Worm (Caenorhabditis elegans) whole organism, early embryonic: ENCODE results near the gene F16G10.14.

Experiments
- B0310.2 ChIP-seq: sonication (generic microtip); optimal IDR thresholded peaks from 2 replicates; lab custom pipeline; 2016; ENCODE audit warnings: mild to moderate bottlenecking, missing genetic modification characterization, missing compliant biosample characterization
- F13C5.2 ChIP-seq: sonication (generic microtip); optimal IDR thresholded peaks from 2 replicates; lab custom pipeline; 2017; ENCODE audit warnings: mild to moderate bottlenecking, missing genetic modification characterization, inconsistent platforms, missing compliant biosample characterization
- aly-1 ChIP-seq: sonication (generic microtip); optimal IDR thresholded peaks from 2 replicates; lab custom pipeline; 2016; ENCODE audit warnings: missing genetic modification characterization, missing compliant biosample characterization
- ama-1 ChIP-seq: fragments of 150-350 bp; optimal IDR thresholded peaks from 2 replicates; lab custom pipeline; 2014
- ceh-13 ChIP-seq: fragments of 200-800 bp; sonication (Bioruptor generic); optimal IDR thresholded peaks from 2 replicates; lab custom pipeline; 2018; ENCODE audit warnings: mild to moderate bottlenecking, missing genetic modification characterization, missing compliant biosample characterization
- ceh-36 ChIP-seq: sonication (generic microtip); optimal IDR thresholded peaks from 2 replicates; lab custom pipeline; 2016; ENCODE audit warnings: missing genetic modification characterization, inconsistent platforms, missing compliant biosample characterization
- ets-7 ChIP-seq: sonication (generic microtip); optimal IDR thresholded peaks from 2 replicates; lab custom pipeline; 2016; ENCODE audit warnings: missing genotype, missing genetic modification characterization, missing compliant biosample characterization
- flt-1 ChIP-seq: fragments of 200-800 bp; sonication (Bioruptor generic); IDR thresholded peaks from 2 replicates; pipeline ENCODE4 v1.3.6; 2022; ENCODE audit warnings: missing genetic modification characterization, missing compliant biosample characterization
- hmbx-1 ChIP-seq: sonication (generic microtip); optimal IDR thresholded peaks from 2 replicates; lab custom pipeline; 2016; ENCODE audit warnings: mild to moderate bottlenecking, missing genetic modification characterization, missing compliant biosample characterization
- hmg-4 ChIP-seq: fragments of 200-800 bp; sonication (Bioruptor generic); optimal IDR thresholded peaks from 2 replicates; lab custom pipeline; 2018; ENCODE audit warnings: mild to moderate bottlenecking, missing genetic modification characterization, missing compliant biosample characterization
- hnd-1 ChIP-seq: sonication (generic microtip); optimal IDR thresholded peaks from 2 replicates; lab custom pipeline; 2016; ENCODE audit warnings: missing genetic modification characterization, missing compliant biosample characterization
- pes-1 ChIP-seq: fragments of 200-800 bp; sonication (Bioruptor generic); IDR thresholded peaks from 2 replicates; pipeline ENCODE4 v1.3.6; 2022; ENCODE audit warnings: missing genetic modification reagents, missing genetic modification characterization, missing compliant biosample characterization
- scrt-1 ChIP-seq: fragments of 200-800 bp; sonication (Bioruptor generic); IDR thresholded peaks from 2 replicates; pipeline ENCODE4 v1.3.6; 2022; ENCODE audit warnings: missing genetic modification characterization, missing compliant biosample characterization
- sea-1 ChIP-seq: fragments of 200-800 bp; sonication (Bioruptor generic); conservative IDR thresholded peaks from 2 replicates; pipeline ENCODE4 v1.3.6; 2022; ENCODE audit warnings: missing genetic modification characterization, missing compliant biosample characterization
- tbx-11 ChIP-seq: fragments of 200-800 bp; sonication (Bioruptor generic); IDR thresholded peaks from 2 replicates; pipeline ENCODE4 v1.3.6; 2022; ENCODE audit warnings: missing genetic modification characterization, missing compliant biosample characterization
- tbx-37 ChIP-seq: fragments of 200-800 bp; sonication (Bioruptor generic); conservative IDR thresholded peaks from 2 replicates; pipeline ENCODE4 v1.3.6; 2022; ENCODE audit warnings: missing genetic modification reagents, missing genetic modification characterization, missing compliant biosample characterization
- tra-4 ChIP-seq: sonication (generic microtip); optimal IDR thresholded peaks from 2 replicates; lab custom pipeline; 2017; ENCODE audit warnings: missing genetic modification characterization, missing compliant biosample characterization

The F16G10.14 gene

ce11 chrII:2436757-2437156 is 38.0 kb upstream of the F16G10.14 start:
- TF ChIP-seq tra-4 (tag; lab: Kevin White, UChicago) (no peak), aly-1 (tag; lab: Kevin White, UChicago) (no peak), sea-1 (no peak), tbx-37 (GFP tag; lab: Robert Waterston, UW) (no peak)

ce11 chrII:2435566-2435965 is 36.8 kb upstream of the F16G10.14 start:
- TF ChIP-seq sea-1 (no peak), ets-7 (tag; lab: Kevin White, UChicago) (no peak), aly-1 (tag; lab: Kevin White, UChicago) (no peak), scrt-1 (GFP tag; lab: Robert Waterston, UW) (no peak), B0310.2 (tag; lab: Kevin White, UChicago) (no peak), pes-1 (GFP tag; lab: Robert Waterston, UW) (no peak), tra-4 (tag; lab: Kevin White, UChicago) (no peak), ceh-13 (GFP tag; lab: Kevin White, UChicago) (no peak)

DNA sequence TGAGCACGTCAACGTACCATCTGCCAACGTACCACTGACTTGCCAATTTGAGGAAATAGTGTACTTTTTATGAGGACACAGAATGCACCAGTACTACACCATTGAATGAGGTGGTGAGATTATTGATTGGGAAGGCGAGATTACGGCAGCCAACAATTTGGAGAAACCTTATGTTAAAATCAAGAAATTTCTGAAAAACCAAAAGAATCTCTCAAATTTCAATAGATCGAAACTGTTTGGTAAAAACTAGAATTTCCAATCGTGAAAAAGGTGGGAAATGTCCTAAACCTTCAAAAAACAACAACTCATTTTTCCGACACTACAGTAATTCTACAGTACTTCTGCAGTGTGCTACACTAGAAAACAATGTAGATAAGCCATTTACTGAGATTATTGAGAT is 33.2 kb upstream of the F16G10.14 start, which contains the start of gene ceh-86:
ceh-86 (minus strand) TSS at position 101 of the 400 bp plus-strand sequence.
- TF ChIP-seq ceh-13 (GFP tag; lab: Kevin White, UChicago) (no peak), sea-1 (no peak), ceh-36 (tag; lab: Kevin White, UChicago) (no peak), scrt-1 (GFP tag; lab: Robert Waterston, UW) (no peak), tbx-37 (GFP tag; lab: Robert Waterston, UW) (no peak), ama-1 (lab: Kevin White, UChicago) (no peak), tbx-11 (no peak), hmbx-1 (tag; lab: Kevin White, UChicago) (no peak), hmg-4 (GFP tag; lab: Kevin White, UChicago) (no peak), flt-1 (GFP tag; lab: Robert Waterston, UW) (no peak), pes-1 (GFP tag; lab: Robert Waterston, UW) (no peak), hnd-1 (tag; lab: Kevin White, UChicago) (no peak)

DNA sequence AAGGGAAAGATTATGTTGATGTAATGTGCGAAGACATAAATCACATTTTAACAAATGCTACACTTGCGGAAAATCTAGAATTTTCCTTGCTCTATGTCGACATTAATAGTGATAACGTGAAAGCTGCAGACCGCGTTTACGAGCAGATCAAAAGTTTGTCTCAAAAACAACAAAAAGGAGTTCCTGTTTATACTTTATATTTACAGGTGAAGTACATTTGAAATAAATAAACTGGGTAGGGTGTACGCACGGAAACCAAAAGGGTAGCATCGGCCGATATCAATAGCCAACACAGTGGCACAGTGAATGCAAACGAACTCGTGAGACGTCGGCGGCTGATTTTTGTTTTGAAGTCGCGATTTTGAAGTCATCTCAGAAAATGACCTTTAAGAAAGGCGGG is 23.6 kb upstream of the F16G10.14 start:
- no peak for TF ChIP-seq tra-4 (tag; lab: Kevin White, UChicago)
- no peak for TF ChIP-seq B0310.2 (tag; lab: Kevin White, UChicago)
- TF ChIP-seq scrt-1 (GFP tag; lab: Robert Waterston, UW), result no peak
- no peak for TF ChIP-seq flt-1 (GFP tag; lab: Robert Waterston, UW)
- TF ChIP-seq ceh-13 (GFP tag; lab: Kevin White, UChicago), result no peak
- TF ChIP-seq hnd-1 (tag; lab: Kevin White, UChicago), result no peak
- no peak for TF ChIP-seq F13C5.2
- TF ChIP-seq hmbx-1 (tag; lab: Kevin White, UChicago), result no peak
- no peak for TF ChIP-seq ceh-36 (tag; lab: Kevin White, UChicago)
- no peak for TF ChIP-seq hmg-4 (GFP tag; lab: Kevin White, UChicago)
- TF ChIP-seq aly-1 (tag; lab: Kevin White, UChicago), result no peak
- no peak for TF ChIP-seq tbx-11
- no peak for TF ChIP-seq tbx-37 (GFP tag; lab: Robert Waterston, UW)
- no peak for TF ChIP-seq sea-1
- no peak for TF ChIP-seq ets-7 (tag; lab: Kevin White, UChicago)
- TF ChIP-seq ama-1 (lab: Kevin White, UChicago), result no peak
- no peak for TF ChIP-seq pes-1 (GFP tag; lab: Robert Waterston, UW)

ce11 chrII:2421905-2422304 is 23.1 kb upstream of the F16G10.14 start, which contains the start of gene F42G2.2:
TSS of gene F42G2.2 (plus strand) at chrII:2422205.
- TF ChIP-seq ceh-36 (tag; lab: Kevin White, UChicago) (no peak), pes-1 (GFP tag; lab: Robert Waterston, UW) (no peak), tbx-37 (GFP tag; lab: Robert Waterston, UW) (no peak), aly-1 (tag; lab: Kevin White, UChicago) (no peak), flt-1 (GFP tag; lab: Robert Waterston, UW) (no peak), hmg-4 (GFP tag; lab: Kevin White, UChicago) (no peak)

DNA sequence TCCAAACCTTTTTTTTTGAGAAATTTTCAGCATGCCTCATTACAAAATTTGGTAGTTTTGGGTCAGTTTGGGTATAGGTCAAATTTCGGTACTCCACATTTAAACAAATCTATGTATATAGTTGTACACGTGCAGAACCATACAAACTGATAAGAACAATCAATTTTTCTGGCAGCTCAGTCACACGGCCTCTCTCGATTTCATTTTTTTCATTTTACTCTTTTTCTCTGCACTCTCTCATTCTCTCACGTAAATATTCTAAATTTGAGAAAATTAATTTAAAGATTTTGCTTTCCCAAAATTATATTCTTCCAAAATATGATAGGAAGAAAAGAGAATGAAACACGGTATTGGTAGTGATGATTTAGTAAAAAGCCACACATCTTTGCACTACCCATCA is 22.4 kb upstream of the F16G10.14 start:
- TF ChIP-seq B0310.2 (tag; lab: Kevin White, UChicago), result no peak
- no peak for TF ChIP-seq scrt-1 (GFP tag; lab: Robert Waterston, UW)

DNA sequence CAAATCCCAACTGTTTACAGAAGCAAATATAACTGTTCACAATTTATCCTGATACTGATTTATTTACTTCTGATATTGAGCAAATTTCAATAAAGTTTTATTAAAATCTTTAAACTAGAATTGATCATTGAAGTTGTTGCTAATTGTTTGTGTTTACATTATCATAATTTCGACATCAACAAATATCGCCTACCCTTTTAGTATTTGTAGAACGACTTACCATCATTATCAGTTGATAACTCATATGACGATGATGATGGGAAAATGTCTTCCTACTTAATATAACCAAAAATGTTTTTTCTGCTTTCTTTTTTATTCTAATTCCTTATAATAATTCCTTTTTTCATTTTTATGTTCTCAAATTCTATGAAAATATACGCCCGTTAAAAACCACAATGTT is 21.9 kb upstream of the F16G10.14 start:
- TF ChIP-seq ceh-13 (GFP tag; lab: Kevin White, UChicago) (no peak), tbx-37 (GFP tag; lab: Robert Waterston, UW) (no peak), ceh-36 (tag; lab: Kevin White, UChicago) (no peak), hmbx-1 (tag; lab: Kevin White, UChicago) (no peak), B0310.2 (tag; lab: Kevin White, UChicago) (no peak), scrt-1 (GFP tag; lab: Robert Waterston, UW) (no peak), tbx-11 (no peak), ama-1 (lab: Kevin White, UChicago) (no peak), sea-1 (no peak), hnd-1 (tag; lab: Kevin White, UChicago) (no peak), flt-1 (GFP tag; lab: Robert Waterston, UW) (no peak), ets-7 (tag; lab: Kevin White, UChicago) (no peak), aly-1 (tag; lab: Kevin White, UChicago) (no peak), pes-1 (GFP tag; lab: Robert Waterston, UW) (no peak), tra-4 (tag; lab: Kevin White, UChicago) (no peak)

ce11 chrII:2418836-2419235 is 20.1 kb upstream of the F16G10.14 start, which contains the start of gene fbxc-20:
TSS of gene fbxc-20 (plus strand) at chrII:2419136.
- no peak for TF ChIP-seq ets-7 (tag; lab: Kevin White, UChicago)
- no peak for TF ChIP-seq pes-1 (GFP tag; lab: Robert Waterston, UW)
- TF ChIP-seq sea-1, result no peak
- TF ChIP-seq ceh-13 (GFP tag; lab: Kevin White, UChicago), result no peak
- no peak for TF ChIP-seq hnd-1 (tag; lab: Kevin White, UChicago)
